Fruit fly (Drosophila melanogaster) S2 (cell line): ENCODE results near the gene CG34106.

Experiments
- CG8478 ChIP-seq: fragments of >200 bp; optimal IDR thresholded peaks from 2 replicates; lab custom pipeline; 2018
- CTCF ChIP-seq, 2 experiments: fragments of >200 bp; optimal IDR thresholded peaks; 2 replicates each; lab custom pipeline; 2018

DNA sequence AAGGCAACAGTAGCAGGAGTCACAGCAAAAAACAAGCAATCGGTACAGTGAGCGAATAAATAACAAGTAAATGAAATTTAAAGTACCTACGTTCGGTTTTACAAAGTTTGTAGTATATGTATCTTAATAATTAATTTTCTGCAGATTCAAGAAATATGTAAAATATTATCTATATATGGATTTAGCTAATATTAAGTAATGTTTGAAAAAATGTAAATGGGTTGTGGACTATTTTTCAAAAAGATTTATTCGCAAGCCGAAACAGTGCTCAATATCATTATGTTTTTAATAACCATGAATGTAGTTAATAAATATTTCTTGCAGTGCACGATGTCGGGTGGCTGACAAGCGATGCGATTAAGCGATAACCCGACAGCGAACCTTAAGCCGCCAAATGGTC lies 76.2 kb downstream of the CG34106 start:
- TF ChIP-seq CTCF (optimal IDR thresholded peaks at IDR 0.05; lab: Kevin White, UChicago) (no peak), CG8478 (lab: Kevin White, UChicago) (no peak)
